Worm (Caenorhabditis elegans) whole organism, early embryonic: Measurements from ENCODE around the gene erp-44.2.

Experiments
- aly-1 ChIP-seq: sonication (generic microtip); optimal IDR thresholded peaks from 2 replicates; lab custom pipeline; 2016; ENCODE audit warnings: missing genetic modification characterization, missing compliant biosample characterization
- ama-1 ChIP-seq: fragments of 150-350 bp; optimal IDR thresholded peaks from 2 replicates; lab custom pipeline; 2014
- ceh-36 ChIP-seq: sonication (generic microtip); optimal IDR thresholded peaks from 2 replicates; lab custom pipeline; 2016; ENCODE audit warnings: missing genetic modification characterization, inconsistent platforms, missing compliant biosample characterization
- pes-1 ChIP-seq: fragments of 200-800 bp; sonication (Bioruptor generic); IDR thresholded peaks from 2 replicates; pipeline ENCODE4 v1.3.6; 2022; ENCODE audit warnings: missing genetic modification reagents, missing genetic modification characterization, missing compliant biosample characterization
- scrt-1 ChIP-seq: fragments of 200-800 bp; sonication (Bioruptor generic); IDR thresholded peaks from 2 replicates; pipeline ENCODE4 v1.3.6; 2022; ENCODE audit warnings: missing genetic modification characterization, missing compliant biosample characterization
- tbx-37 ChIP-seq: fragments of 200-800 bp; sonication (Bioruptor generic); conservative IDR thresholded peaks from 2 replicates; pipeline ENCODE4 v1.3.6; 2022; ENCODE audit warnings: missing genetic modification reagents, missing genetic modification characterization, missing compliant biosample characterization
- tra-4 ChIP-seq: sonication (generic microtip); optimal IDR thresholded peaks from 2 replicates; lab custom pipeline; 2017; ENCODE audit warnings: missing genetic modification characterization, missing compliant biosample characterization

DNA sequence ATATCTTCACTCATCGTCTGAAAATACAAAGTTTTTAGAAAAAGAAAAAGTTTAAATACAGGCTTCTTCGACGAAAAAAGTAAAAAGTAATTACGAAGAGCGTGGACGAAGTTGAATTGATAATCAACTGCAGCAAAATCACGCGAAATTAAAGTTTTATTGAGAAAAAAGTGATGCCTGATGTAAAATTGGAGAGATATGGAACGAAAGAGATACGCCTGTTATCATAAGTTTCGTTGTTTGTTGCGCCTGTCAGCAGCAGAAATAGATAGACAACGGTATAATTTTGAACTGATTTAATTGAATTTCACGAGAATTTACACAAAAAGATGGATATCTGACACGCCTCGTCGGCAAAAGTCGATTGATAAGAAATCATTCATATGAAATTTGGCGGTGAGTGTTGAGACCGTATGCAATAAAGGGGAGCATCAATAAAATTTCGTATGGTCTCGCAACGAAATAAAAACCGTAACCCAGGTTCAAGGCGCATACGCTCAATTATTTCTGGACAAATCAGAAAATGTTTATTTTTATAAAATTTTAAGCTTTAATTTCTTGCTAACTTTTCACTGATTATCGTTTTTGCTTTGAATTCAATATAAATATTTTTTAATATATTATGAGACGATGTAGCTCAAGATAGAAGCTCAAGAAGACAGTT is 5.1 kb downstream of the erp-44.2 start, which contains the start of gene C06A6.4:
- TF ChIP-seq ama-1 (lab: Kevin White, UChicago) (no peak), aly-1 (tag; lab: Kevin White, UChicago) (no peak), tra-4 (tag; lab: Kevin White, UChicago) (no peak), tbx-37 (GFP tag; lab: Robert Waterston, UW) (no peak), ceh-36 (no peak), scrt-1 (GFP tag; lab: Robert Waterston, UW) (no peak), pes-1 (GFP tag; lab: Robert Waterston, UW) (no peak)
